Worm (Caenorhabditis elegans) whole organism, early embryonic: Measurements from ENCODE around the gene paa-1.

Experiments
- B0310.2 ChIP-seq: sonication (generic microtip); optimal IDR thresholded peaks from 2 replicates; lab custom pipeline; 2016; ENCODE audit warnings: mild to moderate bottlenecking, missing genetic modification characterization, missing compliant biosample characterization
- F13C5.2 ChIP-seq: sonication (generic microtip); optimal IDR thresholded peaks from 2 replicates; lab custom pipeline; 2017; ENCODE audit warnings: mild to moderate bottlenecking, missing genetic modification characterization, inconsistent platforms, missing compliant biosample characterization
- aly-1 ChIP-seq: sonication (generic microtip); optimal IDR thresholded peaks from 2 replicates; lab custom pipeline; 2016; ENCODE audit warnings: missing genetic modification characterization, missing compliant biosample characterization
- ama-1 ChIP-seq: fragments of 150-350 bp; optimal IDR thresholded peaks from 2 replicates; lab custom pipeline; 2014
- ceh-13 ChIP-seq: fragments of 200-800 bp; sonication (Bioruptor generic); optimal IDR thresholded peaks from 2 replicates; lab custom pipeline; 2018; ENCODE audit warnings: mild to moderate bottlenecking, missing genetic modification characterization, missing compliant biosample characterization
- ceh-36 ChIP-seq: sonication (generic microtip); optimal IDR thresholded peaks from 2 replicates; lab custom pipeline; 2016; ENCODE audit warnings: missing genetic modification characterization, inconsistent platforms, missing compliant biosample characterization
- ets-7 ChIP-seq: sonication (generic microtip); optimal IDR thresholded peaks from 2 replicates; lab custom pipeline; 2016; ENCODE audit warnings: missing genotype, missing genetic modification characterization, missing compliant biosample characterization
- flt-1 ChIP-seq: fragments of 200-800 bp; sonication (Bioruptor generic); IDR thresholded peaks from 2 replicates; pipeline ENCODE4 v1.3.6; 2022; ENCODE audit warnings: missing genetic modification characterization, missing compliant biosample characterization
- hmbx-1 ChIP-seq: sonication (generic microtip); optimal IDR thresholded peaks from 2 replicates; lab custom pipeline; 2016; ENCODE audit warnings: mild to moderate bottlenecking, missing genetic modification characterization, missing compliant biosample characterization
- hmg-4 ChIP-seq: fragments of 200-800 bp; sonication (Bioruptor generic); optimal IDR thresholded peaks from 2 replicates; lab custom pipeline; 2018; ENCODE audit warnings: mild to moderate bottlenecking, missing genetic modification characterization, missing compliant biosample characterization
- hnd-1 ChIP-seq: sonication (generic microtip); optimal IDR thresholded peaks from 2 replicates; lab custom pipeline; 2016; ENCODE audit warnings: missing genetic modification characterization, missing compliant biosample characterization
- pes-1 ChIP-seq: fragments of 200-800 bp; sonication (Bioruptor generic); IDR thresholded peaks from 2 replicates; pipeline ENCODE4 v1.3.6; 2022; ENCODE audit warnings: missing genetic modification reagents, missing genetic modification characterization, missing compliant biosample characterization
- scrt-1 ChIP-seq: fragments of 200-800 bp; sonication (Bioruptor generic); IDR thresholded peaks from 2 replicates; pipeline ENCODE4 v1.3.6; 2022; ENCODE audit warnings: missing genetic modification characterization, missing compliant biosample characterization
- sea-1 ChIP-seq: fragments of 200-800 bp; sonication (Bioruptor generic); conservative IDR thresholded peaks from 2 replicates; pipeline ENCODE4 v1.3.6; 2022; ENCODE audit warnings: missing genetic modification characterization, missing compliant biosample characterization
- tbx-11 ChIP-seq: fragments of 200-800 bp; sonication (Bioruptor generic); IDR thresholded peaks from 2 replicates; pipeline ENCODE4 v1.3.6; 2022; ENCODE audit warnings: missing genetic modification characterization, missing compliant biosample characterization
- tbx-37 ChIP-seq: fragments of 200-800 bp; sonication (Bioruptor generic); conservative IDR thresholded peaks from 2 replicates; pipeline ENCODE4 v1.3.6; 2022; ENCODE audit warnings: missing genetic modification reagents, missing genetic modification characterization, missing compliant biosample characterization
- tra-4 ChIP-seq: sonication (generic microtip); optimal IDR thresholded peaks from 2 replicates; lab custom pipeline; 2017; ENCODE audit warnings: missing genetic modification characterization, missing compliant biosample characterization

The paa-1 gene

ce11 chrIII:5450430-5450829, at the start of gene paa-1:
TSS of gene paa-1 (plus strand) at chrIII:5450730.
- TF ChIP-seq hmg-4, result no peak
- TF ChIP-seq sea-1, result no peak
- no peak for TF ChIP-seq tbx-11 (GFP tag; lab: Robert Waterston, UW)
- TF ChIP-seq aly-1, result no peak
- no peak for TF ChIP-seq pes-1 (GFP tag; lab: Robert Waterston, UW)
- TF ChIP-seq scrt-1 (GFP tag; lab: Robert Waterston, UW), result no peak
- no peak for TF ChIP-seq F13C5.2

ce11 chrIII:5402419-5402818, 48.1 kb upstream of the paa-1 start:
- TF ChIP-seq tbx-11 (GFP tag; lab: Robert Waterston, UW), result no peak
- TF ChIP-seq aly-1, result no peak
- no peak for TF ChIP-seq hmg-4
- TF ChIP-seq ceh-36 (tag; lab: Kevin White, UChicago), result no peak
- no peak for TF ChIP-seq pes-1 (GFP tag; lab: Robert Waterston, UW)

DNA sequence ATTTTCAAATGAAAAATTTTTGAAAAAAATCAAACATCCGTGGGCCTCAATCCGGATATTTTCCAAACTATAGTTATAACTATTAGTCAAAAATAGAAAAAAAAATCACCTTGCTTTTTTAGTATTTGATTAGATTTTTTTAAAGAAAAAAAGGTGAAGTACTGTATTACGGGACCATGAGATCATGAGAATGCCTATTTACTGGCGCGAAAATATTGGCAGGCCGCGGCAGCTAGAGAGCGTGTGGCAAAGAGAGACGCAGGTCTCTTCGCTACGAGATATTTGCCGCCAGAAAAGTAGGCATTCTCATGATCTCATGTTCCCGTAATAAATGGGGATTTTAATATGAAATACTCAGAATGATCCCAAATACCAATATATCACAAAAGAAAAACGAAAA, 45.5 kb upstream of the paa-1 start:
- no peak for TF ChIP-seq tbx-37 (GFP tag; lab: Robert Waterston, UW)
- TF ChIP-seq hnd-1 (tag; lab: Kevin White, UChicago), result no peak
- no peak for TF ChIP-seq aly-1
- TF ChIP-seq hmbx-1, result no peak
- TF ChIP-seq hmg-4, result no peak
- TF ChIP-seq ets-7 (tag; lab: Kevin White, UChicago), result no peak
- no peak for TF ChIP-seq scrt-1 (GFP tag; lab: Robert Waterston, UW)
- no peak for TF ChIP-seq pes-1 (GFP tag; lab: Robert Waterston, UW)
- TF ChIP-seq ceh-36 (tag; lab: Kevin White, UChicago), result no peak
- TF ChIP-seq flt-1 (GFP tag; lab: Robert Waterston, UW), result no peak
- TF ChIP-seq F13C5.2, result no peak
- no peak for TF ChIP-seq tra-4 (tag; lab: Kevin White, UChicago)
- TF ChIP-seq tbx-11 (GFP tag; lab: Robert Waterston, UW), result no peak
- TF ChIP-seq B0310.2, result no peak

- no peak for TF ChIP-seq ceh-36 (tag; lab: Kevin White, UChicago)
- no peak for TF ChIP-seq tbx-11 (GFP tag; lab: Robert Waterston, UW)
- TF ChIP-seq pes-1 (GFP tag; lab: Robert Waterston, UW), result no peak
- TF ChIP-seq B0310.2, result no peak
- no peak for TF ChIP-seq sea-1
- TF ChIP-seq F13C5.2, result no peak
- no peak for TF ChIP-seq hmg-4
- TF ChIP-seq ama-1 (lab: Kevin White, UChicago), result no peak
- TF ChIP-seq flt-1 (GFP tag; lab: Robert Waterston, UW), result no peak
- TF ChIP-seq scrt-1 (GFP tag; lab: Robert Waterston, UW), result no peak
- TF ChIP-seq ceh-13 (GFP tag; lab: Kevin White, UChicago), result no peak
These were observed 44.9 kb upstream of the paa-1 start, which contains the start of the genes W03A5.2 and Y32H12A.8 for ce11 chrIII:5405628-5406084. TSS of gene W03A5.2 (plus strand) at chrIII:5406034. TSS of gene Y32H12A.8 (minus strand) at chrIII:5406037.

DNA sequence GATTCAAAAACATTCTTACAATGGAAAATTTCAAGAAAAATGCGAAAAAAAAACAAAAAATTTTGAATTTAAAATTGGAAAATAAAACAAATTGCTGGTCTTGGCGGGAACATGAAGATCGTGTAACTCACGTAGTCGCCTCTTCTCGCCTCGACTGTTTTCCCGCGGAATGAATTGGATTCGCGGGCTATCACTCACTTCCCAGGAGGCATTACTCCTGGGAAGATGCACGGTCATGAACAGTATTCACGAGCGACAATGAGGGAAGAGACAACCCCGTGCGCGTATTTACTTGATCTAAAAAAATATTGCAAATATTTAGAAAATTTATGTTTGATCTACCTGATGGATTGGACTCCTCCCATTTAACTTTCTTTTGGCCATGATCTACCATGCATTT, 44.2 kb upstream of the paa-1 start:
- TF ChIP-seq hnd-1 (tag; lab: Kevin White, UChicago) (no peak), tbx-11 (GFP tag; lab: Robert Waterston, UW) (no peak), hmg-4 (no peak), ama-1 (lab: Kevin White, UChicago) (no peak), tra-4 (tag; lab: Kevin White, UChicago) (no peak)

DNA sequence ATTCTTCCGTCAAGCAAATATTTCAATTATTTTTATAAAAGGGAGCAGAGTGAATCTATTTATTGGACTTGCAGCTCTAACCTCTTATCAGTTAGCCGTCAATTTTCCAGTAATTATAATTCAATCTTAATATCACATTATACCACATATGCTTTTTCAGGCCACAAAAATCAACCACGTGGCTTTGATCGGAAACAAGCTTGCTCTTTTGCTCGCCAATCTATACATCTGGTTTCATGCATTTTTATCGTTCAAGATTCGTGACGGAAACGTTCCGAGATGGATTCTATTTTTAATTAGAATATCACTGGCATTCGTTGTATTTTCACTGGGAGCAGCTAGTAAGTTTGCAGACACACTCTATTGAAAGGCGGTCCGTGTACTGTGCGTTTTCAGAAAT, 43.5 kb upstream of the paa-1 start:
- no peak for TF ChIP-seq ceh-36 (tag; lab: Kevin White, UChicago)
- TF ChIP-seq B0310.2, result no peak
- TF ChIP-seq ets-7 (tag; lab: Kevin White, UChicago), result no peak
- no peak for TF ChIP-seq hmg-4
- no peak for TF ChIP-seq tra-4 (tag; lab: Kevin White, UChicago)
- TF ChIP-seq F13C5.2, result no peak
- TF ChIP-seq scrt-1 (GFP tag; lab: Robert Waterston, UW), result no peak
- no peak for TF ChIP-seq aly-1
- no peak for TF ChIP-seq flt-1 (GFP tag; lab: Robert Waterston, UW)
- TF ChIP-seq tbx-37 (GFP tag; lab: Robert Waterston, UW), result no peak

- TF ChIP-seq hnd-1 (tag; lab: Kevin White, UChicago), result no peak
- no peak for TF ChIP-seq ama-1 (lab: Kevin White, UChicago)
- no peak for TF ChIP-seq scrt-1 (GFP tag; lab: Robert Waterston, UW)
- no peak for TF ChIP-seq F13C5.2
- no peak for TF ChIP-seq pes-1 (GFP tag; lab: Robert Waterston, UW)
- TF ChIP-seq hmg-4, result no peak
These were observed 42.9 kb upstream of the paa-1 start, which contains the start of gene W03A5.1 for ce11 chrIII:5407588-5407987. TSS of gene W03A5.1 (plus strand) at chrIII:5407888.

ce11 chrIII:5413680-5414079, 36.9 kb upstream of the paa-1 start, which contains the start of gene grl-22:
TSS of gene grl-22 (minus strand) at chrIII:5414011.
- TF ChIP-seq scrt-1 (GFP tag; lab: Robert Waterston, UW) (no peak), aly-1 (no peak), ama-1 (lab: Kevin White, UChicago) (no peak), tbx-11 (GFP tag; lab: Robert Waterston, UW) (no peak), hnd-1 (tag; lab: Kevin White, UChicago) (no peak)

DNA sequence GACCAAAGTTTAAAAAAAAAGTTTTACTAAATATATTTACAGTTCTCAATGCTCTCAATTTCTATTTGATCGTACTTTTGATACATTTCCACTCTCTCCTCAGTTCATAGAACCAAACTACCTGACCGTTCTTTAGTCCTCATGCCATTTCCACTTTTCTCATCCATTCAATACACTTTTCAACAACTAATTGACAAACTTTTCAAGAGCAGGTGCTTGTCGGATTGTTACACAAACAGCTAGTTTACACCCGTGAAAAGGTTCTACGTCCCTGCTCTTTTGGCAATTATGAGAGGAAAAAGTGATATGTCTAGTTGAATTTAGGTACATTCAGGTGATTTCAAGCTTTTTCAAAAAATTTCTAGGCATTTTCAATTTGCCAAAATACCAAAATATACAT, 32.6 kb upstream of the paa-1 start:
- TF ChIP-seq tbx-11 (GFP tag; lab: Robert Waterston, UW) (no peak), pes-1 (GFP tag; lab: Robert Waterston, UW) (no peak), ceh-36 (tag; lab: Kevin White, UChicago) (no peak)
